Worm (Caenorhabditis elegans): ENCODE results near the gene mmab-1.

- TF ChIP-seq him-1 (tag; optimal IDR thresholded peaks at IDR 0.05) (no peak), W03F9.2 (tag; optimal IDR thresholded peaks at IDR 0.05) (no peak), dao-5 (tag; optimal IDR thresholded peaks at IDR 0.05) (no peak)
These were observed 13.1 kb upstream of the mmab-1 start, which contains the start of gene mrps-18C for ce11 chrIII:4934896-4935628.

Data from whole organism, L4/young adult.